Worm (Caenorhabditis elegans) whole organism, early embryonic: ENCODE measurements around the gene F37C12.10.

Source experiments
- ama-1 ChIP-seq: fragments of 150-350 bp; optimal IDR thresholded peaks from 2 replicates; lab custom pipeline; 2014
- ceh-36 ChIP-seq: sonication (generic microtip); optimal IDR thresholded peaks from 2 replicates; lab custom pipeline; 2016; ENCODE audit warnings: missing genetic modification characterization, inconsistent platforms, missing compliant biosample characterization
- hmg-4 ChIP-seq: fragments of 200-800 bp; sonication (Bioruptor generic); optimal IDR thresholded peaks from 2 replicates; lab custom pipeline; 2018; ENCODE audit warnings: mild to moderate bottlenecking, missing genetic modification characterization, missing compliant biosample characterization
- hnd-1 ChIP-seq: sonication (generic microtip); optimal IDR thresholded peaks from 2 replicates; lab custom pipeline; 2016; ENCODE audit warnings: missing genetic modification characterization, missing compliant biosample characterization
- pes-1 ChIP-seq: fragments of 200-800 bp; sonication (Bioruptor generic); IDR thresholded peaks from 2 replicates; pipeline ENCODE4 v1.3.6; 2022; ENCODE audit warnings: missing genetic modification reagents, missing genetic modification characterization, missing compliant biosample characterization
- tbx-11 ChIP-seq: fragments of 200-800 bp; sonication (Bioruptor generic); IDR thresholded peaks from 2 replicates; pipeline ENCODE4 v1.3.6; 2022; ENCODE audit warnings: missing genetic modification characterization, missing compliant biosample characterization
- tbx-37 ChIP-seq: fragments of 200-800 bp; sonication (Bioruptor generic); conservative IDR thresholded peaks from 2 replicates; pipeline ENCODE4 v1.3.6; 2022; ENCODE audit warnings: missing genetic modification reagents, missing genetic modification characterization, missing compliant biosample characterization
- tra-4 ChIP-seq: sonication (generic microtip); optimal IDR thresholded peaks from 2 replicates; lab custom pipeline; 2017; ENCODE audit warnings: missing genetic modification characterization, missing compliant biosample characterization

DNA sequence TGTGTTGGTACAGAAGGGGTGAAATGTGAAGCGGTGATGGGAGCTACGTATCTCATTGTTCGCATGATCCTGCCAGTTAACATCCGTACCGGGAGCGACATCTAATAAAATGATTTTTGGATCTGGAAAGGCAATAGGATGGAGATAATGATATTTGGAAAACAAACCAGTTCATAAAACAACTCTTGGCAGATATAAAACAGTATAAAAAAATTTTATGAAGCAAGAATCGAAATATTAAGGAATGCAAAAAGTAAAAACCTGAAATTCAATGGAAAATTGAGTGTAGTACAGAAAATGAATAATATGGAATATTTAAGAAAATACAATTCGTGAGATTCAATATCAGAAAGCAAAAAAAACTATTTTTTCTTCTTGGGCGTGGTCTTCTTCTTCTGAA, 38.4 kb upstream of the F37C12.10 start, which contains the start of gene hsp-75:
- TF ChIP-seq ama-1 (lab: Kevin White, UChicago) = no peak
- TF ChIP-seq tra-4 (tag; lab: Kevin White, UChicago) = no peak
- no peak for TF ChIP-seq ceh-36 (tag; lab: Kevin White, UChicago)
- no peak for TF ChIP-seq hnd-1 (tag; lab: Kevin White, UChicago)
- no peak for TF ChIP-seq tbx-37 (GFP tag; lab: Robert Waterston, UW)
- TF ChIP-seq tbx-11 (GFP tag; lab: Robert Waterston, UW) = no peak
- no peak for TF ChIP-seq hmg-4 (GFP tag; lab: Kevin White, UChicago)
- no peak for TF ChIP-seq pes-1 (GFP tag; lab: Robert Waterston, UW)
